Fruit fly (Drosophila melanogaster) whole organism, adult: ENCODE data around the gene Papst2.

Experiments used
- CG33017 ChIP-seq: fragments of 200-800 bp; sonication (Bioruptor generic); optimal IDR thresholded peaks from 2 replicates; lab custom pipeline; 2018; ENCODE audit warnings: missing biosample characterization, mild to moderate bottlenecking, missing genetic modification characterization, moderate library complexity
- Clk ChIP-seq: fragments of 200-800 bp; sonication (Bioruptor generic); optimal IDR thresholded peaks from 2 replicates; lab custom pipeline; 2017; ENCODE audit warnings: missing biosample characterization, missing genetic modification characterization
- Crg-1 ChIP-seq: fragments of 200-800 bp; sonication (Bioruptor generic); optimal IDR thresholded peaks from 2 replicates; lab custom pipeline; 2016; ENCODE audit warnings: missing biosample characterization, missing genetic modification characterization
- kay ChIP-seq: fragments of 200-800 bp; sonication (Bioruptor generic); peaks from one replicate; lab custom pipeline; 2016; ENCODE audit warnings: missing biosample characterization, missing genetic modification characterization, borderline replicate concordance
- ovo ChIP-seq: fragments of 200-800 bp; sonication (Bioruptor generic); optimal IDR thresholded peaks from 2 replicates; lab custom pipeline; 2016; ENCODE audit warnings: missing biosample characterization, missing genetic modification characterization

dm6 chr3L:17022756-17023155 lies 19.8 kb upstream of the Papst2 start, which contains the start of gene CG6652:
- TF ChIP-seq Clk (GFP tag; lab: Kevin White, UChicago), result no peak
- no peak for TF ChIP-seq ovo (GFP tag; lab: Kevin White, UChicago)
- TF ChIP-seq Crg-1, result no peak
- TF ChIP-seq kay, result no peak
- TF ChIP-seq CG33017 (tag; lab: Kevin White, UChicago), result no peak
